Worm (Caenorhabditis elegans) whole organism, L3 larva: ENCODE data around the gene pyk-2.

Experiments
- R02D3.7 ChIP-seq: fragments of 150-350 bp; optimal IDR thresholded peaks from 2 replicates; lab custom pipeline; 2014; ENCODE audit warnings: missing biosample characterization, missing genetic modification characterization
- fkh-2 ChIP-seq: fragments of 150-350 bp; optimal IDR thresholded peaks from 2 replicates; lab custom pipeline; 2014; ENCODE audit warnings: missing biosample characterization, missing genetic modification reagents, missing genetic modification characterization
- mdl-1 ChIP-seq: fragments of 150-350 bp; optimal IDR thresholded peaks from 2 replicates; lab custom pipeline; 2014; ENCODE audit warnings: missing biosample characterization, missing genetic modification characterization
- snpc-4 ChIP-seq: fragments of 150-350 bp; optimal IDR thresholded peaks from 2 replicates; lab custom pipeline; 2014; ENCODE audit warnings: missing biosample characterization, missing genetic modification characterization

ce11 chrIV:10919770-10920169, 10.1 kb downstream of the pyk-2 start, which contains the start of gene rbr-2:
- TF ChIP-seq snpc-4 (tag; lab: Kevin White, UChicago) (no peak), mdl-1 (no peak), R02D3.7 (tag; lab: Kevin White, UChicago) (no peak), fkh-2 (no peak)
